Fruit fly (Drosophila melanogaster) whole organism, embryonic: ENCODE data around the gene CG17754.

Source experiments
- BtbVII ChIP-seq: fragments of 200-800 bp; sonication (Bioruptor generic); optimal IDR thresholded peaks from 3 replicates; lab custom pipeline; 2017; ENCODE audit warnings: missing biosample characterization, mild to moderate bottlenecking, missing genetic modification characterization
- C15 ChIP-seq: fragments of 200-800 bp; sonication (Bioruptor generic); IDR thresholded peaks from 3 replicates; pipeline ENCODE4 v1.3.6; 2022; ENCODE audit warnings: missing biosample characterization, missing genetic modification characterization
- CG11398 ChIP-seq: fragments of 200-800 bp; sonication (Bioruptor generic); optimal IDR thresholded peaks from 2 replicates; lab custom pipeline; 2016; ENCODE audit warnings: missing biosample characterization, missing genetic modification characterization
- CG11696 ChIP-seq: fragments of 200-800 bp; sonication (Bioruptor generic); IDR thresholded peaks from 2 replicates; pipeline ENCODE4 v1.3.6; 2022; ENCODE audit warnings: missing biosample characterization, missing genetic modification characterization
- CG13287 ChIP-seq: fragments of 200-800 bp; sonication (Bioruptor generic); IDR thresholded peaks from 2 replicates; pipeline ENCODE4 v1.3.6; 2022; ENCODE audit warnings: missing biosample characterization, missing genetic modification characterization; ENCODE audit not compliant: partially characterized antibody
- CG14441 ChIP-seq: fragments of 200-800 bp; sonication (Bioruptor generic); IDR thresholded peaks from 2 replicates; pipeline ENCODE4 v1.3.6; 2022; ENCODE audit warnings: missing biosample characterization, missing genetic modification characterization
- CG14965 ChIP-seq: fragments of 200-800 bp; sonication (Bioruptor generic); optimal IDR thresholded peaks from 2 replicates; lab custom pipeline; 2016; ENCODE audit warnings: missing biosample characterization, missing genetic modification characterization, borderline replicate concordance
- CG15269 ChIP-seq: fragments of 200-800 bp; sonication (Bioruptor generic); optimal IDR thresholded peaks from 2 replicates; lab custom pipeline; 2018; ENCODE audit warnings: missing biosample characterization, mild to moderate bottlenecking, missing genetic modification characterization, moderate library complexity
- CG1647 ChIP-seq: fragments of 200-800 bp; sonication (Bioruptor generic); optimal IDR thresholded peaks from 3 replicates; lab custom pipeline; 2016; ENCODE audit warnings: missing biosample characterization, missing genetic modification characterization
- CG2120 ChIP-seq: fragments of 200-800 bp; sonication (Bioruptor generic); optimal IDR thresholded peaks from 3 replicates; lab custom pipeline; 2016; ENCODE audit warnings: missing biosample characterization, missing genetic modification characterization
- CG5953 ChIP-seq: fragments of 200-800 bp; sonication (Bioruptor generic); IDR thresholded peaks from 2 replicates; pipeline ENCODE4 v1.3.6; 2022; ENCODE audit warnings: missing biosample characterization, missing genetic modification characterization
- CG6854 ChIP-seq: fragments of 200-800 bp; sonication (Bioruptor generic); optimal IDR thresholded peaks from 3 replicates; lab custom pipeline; 2017; ENCODE audit warnings: missing biosample characterization, mild to moderate bottlenecking, missing genetic modification characterization
- CoRest ChIP-seq: fragments of 200-800 bp; sonication (Bioruptor generic); optimal IDR thresholded peaks from 3 replicates; lab custom pipeline; 2018; ENCODE audit warnings: missing biosample characterization, mild to moderate bottlenecking, missing genetic modification characterization, moderate library complexity
- Drgx ChIP-seq: fragments of 200-800 bp; sonication (Bioruptor generic); IDR thresholded peaks from 2 replicates; pipeline ENCODE4 v1.3.6; 2022; ENCODE audit warnings: missing biosample characterization, missing genetic modification characterization
- Ets65A ChIP-seq: fragments of 200-800 bp; sonication (Bioruptor generic); peaks from one replicate; lab custom pipeline; 2016; ENCODE audit warnings: missing biosample characterization, missing genetic modification characterization
- H2.0 ChIP-seq: fragments of 200-800 bp; sonication (Bioruptor generic); IDR thresholded peaks from 2 replicates; pipeline ENCODE4 v1.3.6; 2022; ENCODE audit warnings: missing biosample characterization, missing genetic modification characterization
- Med ChIP-seq: fragments of 200-800 bp; sonication (Bioruptor generic); peaks from one replicate; lab custom pipeline; 2016; ENCODE audit warnings: missing biosample characterization, missing genetic modification characterization, mild to moderate bottlenecking, inconsistent platforms, moderate library complexity
- Scr ChIP-seq: fragments of 200-800 bp; sonication (Bioruptor generic); IDR thresholded peaks from 2 replicates; pipeline ENCODE4 v1.3.6; 2022; ENCODE audit warnings: missing biosample characterization, missing genetic modification characterization; ENCODE audit not compliant: partially characterized antibody
- Trl ChIP-seq, 3 experiments: fragments of >200 bp in 2 of 3; fragments of 200-800 bp in 1 of 3; sonication (Bioruptor generic) in 1 of 3; optimal IDR thresholded peaks; 2 replicates in 1 of 3; 3 replicates in 2 of 3; lab custom pipeline; 2016 to 2017; ENCODE audit warnings: missing biosample characterization in 1 of 3, missing genetic modification characterization in 1 of 3
- ci ChIP-seq: fragments of 200-800 bp; sonication (Bioruptor generic); IDR thresholded peaks from 3 replicates; pipeline ENCODE4 v1.3.6; 2022; ENCODE audit warnings: missing biosample characterization, missing genetic modification characterization
- dati ChIP-seq: fragments of 200-800 bp; sonication (Bioruptor generic); IDR thresholded peaks from 2 replicates; pipeline ENCODE4 v1.3.6; 2022; ENCODE audit warnings: missing biosample characterization, missing genetic modification characterization
- ems ChIP-seq: fragments of 200-800 bp; sonication (Bioruptor generic); optimal IDR thresholded peaks from 3 replicates; lab custom pipeline; 2016; ENCODE audit warnings: missing biosample characterization, missing genetic modification characterization
- en ChIP-seq: fragments of 200-800 bp; sonication (Bioruptor generic); optimal IDR thresholded peaks from 2 replicates; lab custom pipeline; 2016; ENCODE audit warnings: missing biosample characterization, missing genetic modification characterization
- ham ChIP-seq: fragments of 200-800 bp; sonication (Bioruptor generic); IDR thresholded peaks from 2 replicates; pipeline ENCODE4 v1.3.6; 2022; ENCODE audit warnings: missing biosample characterization, missing genetic modification characterization
- hb ChIP-seq: fragments of 200-800 bp; sonication (Bioruptor generic); IDR thresholded peaks from 3 replicates; pipeline ENCODE4 v1.3.6; 2022; ENCODE audit warnings: missing biosample characterization, missing genetic modification characterization; ENCODE audit not compliant: partially characterized antibody
- hkb ChIP-seq, 2 experiments: fragments of 200-800 bp in 1 of 2; fragments of >200 bp in 1 of 2; sonication (Bioruptor generic) in 1 of 2; IDR thresholded peaks in 1 of 2; optimal IDR thresholded peaks in 1 of 2; 2 replicates each; pipeline versions ENCODE4 v1.3.6 to Lab custom; 2017 to 2022; ENCODE audit warnings: missing biosample characterization in 1 of 2, missing genetic modification characterization in 1 of 2
- jumu ChIP-seq: fragments of 200-800 bp; sonication (Bioruptor generic); optimal IDR thresholded peaks from 3 replicates; lab custom pipeline; 2016; ENCODE audit warnings: missing biosample characterization, missing genetic modification characterization
- nom ChIP-seq: fragments of 200-800 bp; sonication (Bioruptor generic); optimal IDR thresholded peaks from 2 replicates; lab custom pipeline; 2017; ENCODE audit warnings: missing biosample characterization, missing genetic modification characterization, mild to moderate bottlenecking, moderate library complexity, missing genetic modification reagents
- otp ChIP-seq: fragments of 200-800 bp; sonication (Bioruptor generic); IDR thresholded peaks from 3 replicates; pipeline ENCODE4, ENCODE4 v1.3.6; 2022; ENCODE audit warnings: missing biosample characterization, missing genetic modification characterization
- p53 ChIP-seq: fragments of 200-800 bp; sonication (Bioruptor generic); optimal IDR thresholded peaks from 2 replicates; lab custom pipeline; 2016; ENCODE audit warnings: missing biosample characterization, missing genetic modification characterization
- pfk ChIP-seq: fragments of 200-800 bp; sonication (Bioruptor generic); optimal IDR thresholded peaks from 2 replicates; lab custom pipeline; 2018; ENCODE audit warnings: missing biosample characterization, mild to moderate bottlenecking, missing genetic modification characterization, moderate library complexity
- rib ChIP-seq: fragments of 200-800 bp; sonication (Bioruptor generic); IDR thresholded peaks from 2 replicates; pipeline ENCODE4 v1.3.6; 2022; ENCODE audit warnings: missing biosample characterization, missing genetic modification characterization
- sc ChIP-seq, 3 experiments: fragments of >200 bp in 2 of 3; fragments of 200-800 bp in 1 of 3; sonication (Bioruptor generic) in 1 of 3; optimal IDR thresholded peaks; 2 replicates in 2 of 3; 3 replicates in 1 of 3; lab custom pipeline; 2017; ENCODE audit warnings: mild to moderate bottlenecking in 1 of 3, missing biosample characterization in 1 of 3, missing genetic modification characterization in 1 of 3, missing genetic modification reagents in 1 of 3
- tll ChIP-seq, 2 experiments: fragments of 200-800 bp in 1 of 2; fragments of >200 bp in 1 of 2; sonication (Bioruptor generic) in 1 of 2; optimal IDR thresholded peaks; 2 replicates each; lab custom pipeline; 2017 to 2019; ENCODE audit warnings: missing biosample characterization in 2 of 2, missing genetic modification characterization in 2 of 2, mild to moderate bottlenecking in 1 of 2, moderate library complexity in 1 of 2
- toy ChIP-seq: fragments of 200-800 bp; sonication (Bioruptor generic); IDR thresholded peaks from 2 replicates; pipeline ENCODE4 v1.3.6; 2022; ENCODE audit warnings: missing biosample characterization, missing genetic modification characterization
- ttk ChIP-seq: fragments of 200-800 bp; sonication (Bioruptor generic); IDR thresholded peaks from 2 replicates; pipeline ENCODE4 v2.1.2; 2022; ENCODE audit warnings: missing biosample characterization, missing genetic modification characterization
- zen ChIP-seq: fragments of 200-800 bp; sonication (Bioruptor generic); optimal IDR thresholded peaks from 3 replicates; lab custom pipeline; 2018; ENCODE audit warnings: missing biosample characterization, mild to moderate bottlenecking, missing genetic modification characterization, moderate library complexity

Gene CG17754

dm6 chrX:9251212-9251877, 1.1 kb downstream of the CG17754 start (continued):
- no peak for TF ChIP-seq H2.0 (GFP tag; lab: Robert Waterston, UW)
- no peak for TF ChIP-seq rib (GFP tag; lab: Robert Waterston, UW)
- TF ChIP-seq sc (optimal IDR thresholded peaks at IDR 0.05; lab: Kevin White, UChicago) = no peak
- no peak for TF ChIP-seq sc (GFP tag; optimal IDR thresholded peaks at IDR 0.05; lab: Kevin White, UChicago)
- TF ChIP-seq p53 (GFP tag; lab: Kevin White, UChicago) = no peak
- TF ChIP-seq Ets65A (GFP tag; lab: Kevin White, UChicago) = peak; percentile 85
- no peak for TF ChIP-seq jumu (GFP tag; lab: Kevin White, UChicago)
- TF ChIP-seq ham (GFP tag; lab: Robert Waterston, UW) = no peak
- TF ChIP-seq CoRest (tag; lab: Kevin White, UChicago) = peak; percentile 9
- no peak for TF ChIP-seq tll (GFP tag; optimal IDR thresholded peaks at IDR 0.05; lab: Kevin White, UChicago)
- TF ChIP-seq ems = no peak
- no peak for TF ChIP-seq CG11398
- TF ChIP-seq CG15269 (tag; lab: Kevin White, UChicago) = peak; percentile 42
- no peak for TF ChIP-seq pfk (GFP tag; lab: Kevin White, UChicago)

dm6 chrX:9252051-9252708, 2.0 kb downstream of the CG17754 start:
- TF ChIP-seq zen = no peak
- no peak for TF ChIP-seq en (GFP tag; lab: Kevin White, UChicago)
- TF ChIP-seq BtbVII (GFP tag; lab: Kevin White, UChicago) = no peak
- TF ChIP-seq CG11696 (GFP tag; lab: Robert Waterston, UW) = peak; percentile 68
- TF ChIP-seq nom (GFP tag; lab: Kevin White, UChicago) = peak; percentile 54
- TF ChIP-seq CG1647 (GFP tag; lab: Kevin White, UChicago) = no peak
- peak; percentile 65 for TF ChIP-seq Drgx (GFP tag; lab: Robert Waterston, UW)
- TF ChIP-seq dati (GFP tag; lab: Robert Waterston, UW) = 0 out of 2 replicates have a peak, but pooled peaks have one; percentile 16
- TF ChIP-seq Trl (optimal IDR thresholded peaks at IDR 0.05; lab: Kevin White, UChicago) = peak in 1 of 2 experiments; percentile 29
- no peak for TF ChIP-seq Trl (GFP tag; optimal IDR thresholded peaks at IDR 0.05; lab: Kevin White, UChicago)
- no peak for TF ChIP-seq hb
- TF ChIP-seq hkb (optimal IDR thresholded peaks at IDR 0.05; lab: Kevin White, UChicago) = no peak
- TF ChIP-seq hkb (GFP tag; IDR thresholded peaks at IDR 0.05; lab: Robert Waterston, UW) = 0 out of 2 replicates have a peak, but pooled peaks have one; percentile 21
- peak; percentile 70 for TF ChIP-seq Med
- no peak for TF ChIP-seq CG14965 (GFP tag; lab: Kevin White, UChicago)
- no peak for TF ChIP-seq CG2120 (GFP tag; lab: Kevin White, UChicago)
- no peak for TF ChIP-seq C15 (GFP tag; lab: Robert Waterston, UW)
- no peak for TF ChIP-seq CG13287 (GFP tag; lab: Robert Waterston, UW)
- no peak for TF ChIP-seq toy
- no peak for TF ChIP-seq Scr
- 0 out of 2 replicates have a peak, but pooled peaks have one; percentile 12 for TF ChIP-seq ttk
- TF ChIP-seq Ets65A (GFP tag; lab: Kevin White, UChicago) = peak; percentile 88
- 0 out of 2 replicates have a peak, but pooled peaks have one; percentile 17 for TF ChIP-seq CG14441 (GFP tag; lab: Robert Waterston, UW)
- 0 out of 3 replicates have a peak, but pooled peaks have one; percentile 12 for TF ChIP-seq otp (GFP tag; lab: Robert Waterston, UW)
- peak; percentile 63; the same call in 2 of the 3 replicates for TF ChIP-seq ci (GFP tag; lab: Robert Waterston, UW)
- TF ChIP-seq CG6854 (GFP tag; lab: Kevin White, UChicago) = no peak
- TF ChIP-seq CG5953 (GFP tag; lab: Robert Waterston, UW) = peak; percentile 56; the same call in 1 of the 2 replicates
